Worm (Caenorhabditis elegans): ENCODE data around the gene R02F11.11.

ce11 chrV:4777388-4777986, 14.2 kb upstream of the R02F11.11 start, which contains the start of gene C18G1.1:
- TF ChIP-seq dao-5 (tag; optimal IDR thresholded peaks at IDR 0.05), result no peak
- TF ChIP-seq him-1 (tag; optimal IDR thresholded peaks at IDR 0.05), result no peak
